Fruit fly (Drosophila melanogaster): ENCODE results near the gene dmrt99B.

Gene dmrt99B

DNA sequence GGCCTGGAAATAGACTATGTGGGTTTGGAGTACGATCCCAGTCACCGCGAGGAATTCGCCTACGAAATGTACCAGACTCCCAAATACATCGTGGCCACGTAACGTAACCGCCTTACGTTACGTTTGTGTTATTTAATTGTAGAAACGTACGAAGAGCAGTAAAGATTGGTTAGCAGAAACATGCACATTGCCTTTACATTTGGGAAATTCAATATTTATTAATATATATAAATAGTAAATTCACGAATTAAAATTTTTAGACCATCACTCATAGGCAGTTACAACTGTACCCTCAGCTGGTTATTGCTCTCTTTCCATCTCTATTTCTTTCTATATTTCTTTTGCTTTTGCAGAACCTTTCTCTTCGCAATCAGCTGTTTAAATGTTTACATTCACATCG lies 45.5 kb downstream of the dmrt99B start, which contains the start of gene Gnpnat (continued):
- TF ChIP-seq CG4820 (GFP tag; optimal IDR thresholded peaks at IDR 0.05) (peak; percentile 6), Scr (GFP tag; IDR thresholded peaks at IDR 0.05; ENCODE audit: partially characterized antibody) (no peak), Dll (GFP tag; IDR thresholded peaks at IDR 0.05; ENCODE audit: partially characterized antibody) (no peak), CG18262 (tag; optimal IDR thresholded peaks at IDR 0.05) (peak; percentile 50), NfI (GFP tag; optimal IDR thresholded peaks at IDR 0.05) (peak; percentile 48), gce (GFP tag; IDR thresholded peaks at IDR 0.05) (no peak), CG8359 (GFP tag; optimal IDR thresholded peaks at IDR 0.05; ENCODE audit: borderline replicate concordance) (no peak), tap (tag; optimal IDR thresholded peaks at IDR 0.05) (no peak), bbx (GFP tag; IDR thresholded peaks at IDR 0.05; ENCODE audit: partially characterized antibody) (no peak), sens (GFP tag) (peak; percentile 80), rib (GFP tag; IDR thresholded peaks at IDR 0.05) (no peak), wek (GFP tag; optimal IDR thresholded peaks at IDR 0.05) (peak; percentile 20), CG17829 (tag; optimal IDR thresholded peaks at IDR 0.05) (peak; percentile 62), emc (GFP tag; optimal IDR thresholded peaks at IDR 0.05) (no peak), crp (GFP tag; optimal IDR thresholded peaks at IDR 0.05) (peak in 1 of 2 experiments; percentile 66), CG10209 (GFP tag; optimal IDR thresholded peaks at IDR 0.05) (peak; percentile 45), CG5245 (GFP tag; optimal IDR thresholded peaks at IDR 0.05) (peak; percentile 12), CG3281 (GFP tag; optimal IDR thresholded peaks at IDR 0.05) (peak; percentile 55), Neu2 (GFP tag; optimal IDR thresholded peaks at IDR 0.05; ENCODE audit: borderline replicate concordance) (no peak), Myb (GFP tag; optimal IDR thresholded peaks at IDR 0.05) (no peak), CG3407 (GFP tag; optimal IDR thresholded peaks at IDR 0.05) (peak; percentile 31), sqz (GFP tag; optimal IDR thresholded peaks at IDR 0.05) (no peak), Jarid2 (GFP tag; optimal IDR thresholded peaks at IDR 0.05) (peak; percentile 14), CG6689 (GFP tag; IDR thresholded peaks at IDR 0.05) (no peak), Xrp1 (GFP tag; IDR thresholded peaks at IDR 0.05) (no peak), CG4282 (GFP tag; optimal IDR thresholded peaks at IDR 0.05) (no peak), CG12769 (tag; optimal IDR thresholded peaks at IDR 0.05) (peak; percentile 21), CG30403 (GFP tag; optimal IDR thresholded peaks at IDR 0.05) (peak; percentile 64), CG15696 (tag; optimal IDR thresholded peaks at IDR 0.05) (peak; percentile 46), Hr51 (GFP tag; optimal IDR thresholded peaks at IDR 0.05) (peak in 1 of 2 experiments; percentile 57), CG4404 (GFP tag; IDR thresholded peaks at IDR 0.05) (no peak), mld (GFP tag; IDR thresholded peaks at IDR 0.05; ENCODE audit: partially characterized antibody) (no peak), esg (GFP tag; conservative IDR thresholded peaks at IDR 0.05) (no peak), zen (tag; optimal IDR thresholded peaks at IDR 0.05) (peak; percentile 31), CG2202 (tag; optimal IDR thresholded peaks at IDR 0.05) (peak; percentile 30), zf30C (GFP tag; optimal IDR thresholded peaks at IDR 0.05) (no peak), Asciz (GFP tag; optimal IDR thresholded peaks at IDR 0.05) (no peak), BtbVII (GFP tag; optimal IDR thresholded peaks at IDR 0.05) (peak; percentile 50), Xbp1 (GFP tag; optimal IDR thresholded peaks at IDR 0.05) (peak; percentile 40), CG2712 (tag; optimal IDR thresholded peaks at IDR 0.05) (peak; percentile 69), CG11456 (GFP tag; IDR thresholded peaks at IDR 0.05) (no peak), sob (GFP tag; IDR thresholded peaks at IDR 0.05) (no peak), NC2α (GFP tag; optimal IDR thresholded peaks at IDR 0.05) (no peak), CG31365 (tag; optimal IDR thresholded peaks at IDR 0.05) (no peak), CG32532 (GFP tag; IDR thresholded peaks at IDR 0.05) (no peak), Ets65A (GFP tag) (no peak), Sry-δ (GFP tag; optimal IDR thresholded peaks at IDR 0.05) (no peak), ara (GFP tag; IDR thresholded peaks at IDR 0.05) (no peak), CG4360 (GFP tag; IDR thresholded peaks at IDR 0.05) (no peak), Pdp1 (GFP tag; optimal IDR thresholded peaks at IDR 0.05) (peak; percentile 17 to 32), CG1529 (GFP tag; optimal IDR thresholded peaks at IDR 0.05) (peak; percentile 7)

Data from whole organism, embryonic.